Worm (Caenorhabditis elegans): ENCODE results near the gene best-3.

DNA sequence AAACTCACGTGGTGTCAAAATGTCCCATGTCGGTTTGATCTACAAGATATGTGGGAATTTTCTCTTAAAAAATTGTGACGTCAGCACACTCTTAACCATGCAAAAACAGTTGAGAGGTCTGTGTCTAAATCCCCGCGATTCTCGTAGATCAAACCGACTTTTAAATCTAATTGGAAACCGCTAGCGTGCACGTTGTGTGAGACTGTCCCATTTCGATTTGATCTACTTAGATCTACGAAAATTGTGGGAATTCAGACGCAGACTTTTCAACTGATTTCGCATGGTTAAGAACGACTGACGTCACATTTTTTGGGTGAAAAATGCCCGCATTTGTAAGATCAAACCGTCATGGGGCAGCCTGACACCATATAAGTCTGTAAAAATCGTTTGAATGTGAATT is 45.1 kb downstream of the best-3 start:
- TF ChIP-seq klf-2 (GFP tag; conservative IDR thresholded peaks at IDR 0.05) (no peak), T22C8.4 (GFP tag; IDR thresholded peaks at IDR 0.05) (no peak), med-1 (GFP tag; optimal IDR thresholded peaks at IDR 0.05; ENCODE audit: insufficient read depth) (no peak), flt-1 (GFP tag; IDR thresholded peaks at IDR 0.05) (no peak), cog-1 (tag; optimal IDR thresholded peaks at IDR 0.05) (no peak), ztf-29 (GFP tag; IDR thresholded peaks at IDR 0.05) (no peak), ref-1 (GFP tag; conservative IDR thresholded peaks at IDR 0.05) (no peak), ztf-23 (GFP tag; IDR thresholded peaks at IDR 0.05) (no peak)
